Worm (Caenorhabditis elegans): ENCODE measurements around the gene F46H6.5.

DNA sequence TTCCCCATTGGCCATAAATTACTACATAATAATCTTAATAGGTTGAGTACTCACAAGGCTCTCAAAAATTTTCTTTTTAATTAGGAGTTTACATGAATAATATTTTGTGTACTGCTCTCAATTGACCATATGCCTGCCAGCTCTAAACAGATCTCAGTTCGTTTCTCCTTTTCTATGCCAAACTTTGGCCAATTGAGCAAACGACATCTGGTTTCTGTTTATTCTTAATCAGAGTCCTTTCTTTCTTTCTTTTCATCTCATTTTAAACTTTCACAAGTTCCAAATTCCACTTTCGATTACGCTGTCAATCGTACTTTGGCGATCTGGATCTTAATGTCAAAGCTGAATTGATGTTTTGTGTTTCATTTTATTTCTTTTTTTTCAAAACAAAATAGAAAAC, 27.6 kb downstream of the F46H6.5 start:
- TF ChIP-seq pqm-1 (tag; optimal IDR thresholded peaks at IDR 0.05) (no peak), nhr-28 (tag; optimal IDR thresholded peaks at IDR 0.05) (no peak), lin-15B (tag; optimal IDR thresholded peaks at IDR 0.05) (no peak), mes-2 (tag; optimal IDR thresholded peaks at IDR 0.05; ENCODE audit: poor library complexity, severe bottlenecking) (no peak), php-3 (GFP tag; IDR thresholded peaks at IDR 0.05) (no peak), lin-13 (GFP tag; optimal IDR thresholded peaks at IDR 0.05) (no peak), lin-29 (GFP tag; IDR thresholded peaks at IDR 0.05) (no peak), aha-1 (tag) (no peak), zag-1 (tag; optimal IDR thresholded peaks at IDR 0.05) (no peak), snpc-4 (tag; optimal IDR thresholded peaks at IDR 0.05) (no peak), daf-8 (GFP tag; IDR thresholded peaks at IDR 0.05) (no peak), zfp-3 (GFP tag; conservative IDR thresholded peaks at IDR 0.05) (no peak), daf-19 (GFP tag; conservative IDR thresholded peaks at IDR 0.05) (no peak)

Measured in whole organism, L4 larva.